Fruit fly (Drosophila melanogaster) whole organism, embryonic: ENCODE measurements around the gene Sld5.

Experiments used
- ATbp ChIP-seq: fragments of 200-800 bp; sonication (Bioruptor generic); optimal IDR thresholded peaks from 2 replicates; lab custom pipeline; 2017; ENCODE audit warnings: missing biosample characterization, mild to moderate bottlenecking, missing genetic modification characterization, missing genetic modification reagents
- Aef1 ChIP-seq: fragments of 200-800 bp; sonication (Bioruptor generic); IDR thresholded peaks from 3 replicates; pipeline ENCODE4 v1.3.6; 2022; ENCODE audit warnings: missing biosample characterization, missing genetic modification characterization
- Awh ChIP-seq: fragments of 200-800 bp; sonication (Bioruptor generic); IDR thresholded peaks from 2 replicates; pipeline ENCODE4, ENCODE4 v1.3.6; 2022; ENCODE audit warnings: missing biosample characterization, missing genetic modification characterization
- CG10565 ChIP-seq: fragments of 200-800 bp; sonication (Bioruptor generic); optimal IDR thresholded peaks from 3 replicates; lab custom pipeline; 2016; ENCODE audit warnings: missing biosample characterization, mild to moderate bottlenecking, missing genetic modification characterization
- CG10979 ChIP-seq: fragments of 200-800 bp; sonication (Bioruptor generic); optimal IDR thresholded peaks from 2 replicates; lab custom pipeline; 2018; ENCODE audit warnings: missing biosample characterization, mild to moderate bottlenecking, missing genetic modification characterization, moderate library complexity
- CG11504 ChIP-seq: fragments of 200-800 bp; sonication (Bioruptor generic); optimal IDR thresholded peaks from 3 replicates; lab custom pipeline; 2019; ENCODE audit warnings: missing biosample characterization, mild to moderate bottlenecking, missing genetic modification characterization, moderate library complexity
- CG12236 ChIP-seq: fragments of 200-800 bp; sonication (Bioruptor generic); optimal IDR thresholded peaks from 2 replicates; lab custom pipeline; 2016; ENCODE audit warnings: missing biosample characterization, missing genetic modification characterization
- CG12659 ChIP-seq: fragments of 200-800 bp; sonication (Bioruptor generic); optimal IDR thresholded peaks from 3 replicates; lab custom pipeline; 2017; ENCODE audit warnings: mild to moderate bottlenecking, missing biosample characterization, missing genetic modification reagents, missing genetic modification characterization
- CG12744 ChIP-seq: fragments of 200-800 bp; sonication (Bioruptor generic); optimal IDR thresholded peaks from 2 replicates; lab custom pipeline; 2016; ENCODE audit warnings: missing biosample characterization, missing genetic modification characterization
- CG12942 ChIP-seq: fragments of 200-800 bp; sonication (Bioruptor generic); optimal IDR thresholded peaks from 3 replicates; lab custom pipeline; 2016; ENCODE audit warnings: missing biosample characterization, missing genetic modification characterization
- CG14441 ChIP-seq: fragments of 200-800 bp; sonication (Bioruptor generic); IDR thresholded peaks from 2 replicates; pipeline ENCODE4 v1.3.6; 2022; ENCODE audit warnings: missing biosample characterization, missing genetic modification characterization
- CG16863 ChIP-seq: fragments of 200-800 bp; sonication (Bioruptor generic); optimal IDR thresholded peaks from 3 replicates; lab custom pipeline; 2016; ENCODE audit warnings: missing biosample characterization, missing genetic modification characterization
- CG2712 ChIP-seq: fragments of 200-800 bp; optimal IDR thresholded peaks from 3 replicates; lab custom pipeline; 2019; ENCODE audit warnings: missing biosample characterization, mild to moderate bottlenecking, missing genetic modification characterization, moderate library complexity
- CG34422 ChIP-seq: fragments of 200-800 bp; sonication (Bioruptor generic); IDR thresholded peaks from 3 replicates; pipeline ENCODE4 v1.3.6; 2022; ENCODE audit warnings: missing biosample characterization, missing genetic modification characterization
- CG6175 ChIP-seq: fragments of 200-800 bp; sonication (Bioruptor generic); IDR thresholded peaks from 3 replicates; pipeline ENCODE4 v1.3.6; 2022; ENCODE audit warnings: missing biosample characterization, missing genetic modification characterization
- CG7556 ChIP-seq: fragments of 200-800 bp; sonication (Bioruptor generic); optimal IDR thresholded peaks from 2 replicates; lab custom pipeline; 2017; ENCODE audit warnings: missing biosample characterization, mild to moderate bottlenecking, missing genetic modification characterization
- CG7745 ChIP-seq: fragments of 200-800 bp; sonication (Bioruptor generic); optimal IDR thresholded peaks from 2 replicates; lab custom pipeline; 2018; ENCODE audit warnings: missing biosample characterization, mild to moderate bottlenecking, missing genetic modification characterization, moderate library complexity
- CG8388 ChIP-seq: fragments of 200-800 bp; sonication (Bioruptor generic); optimal IDR thresholded peaks from 2 replicates; lab custom pipeline; 2019; ENCODE audit warnings: missing biosample characterization, mild to moderate bottlenecking, missing genetic modification characterization, moderate library complexity
- CG8765 ChIP-seq: fragments of 200-800 bp; sonication (Bioruptor generic); IDR thresholded peaks from 2 replicates; pipeline ENCODE4 v1.3.6; 2022; ENCODE audit warnings: missing biosample characterization, missing genetic modification characterization
- Camta ChIP-seq: fragments of 200-800 bp; sonication (Bioruptor generic); optimal IDR thresholded peaks from 2 replicates; lab custom pipeline; 2016; ENCODE audit warnings: missing biosample characterization, missing genetic modification characterization
- CkIIα-i1 ChIP-seq: fragments of 200-800 bp; sonication (Bioruptor generic); IDR thresholded peaks from 2 replicates; pipeline ENCODE4 v1.3.6; 2022; ENCODE audit warnings: missing biosample characterization, missing genetic modification characterization
- D ChIP-seq, 2 experiments: fragments of 200-800 bp in 1 of 2; fragments of >200 bp in 1 of 2; sonication (Bioruptor generic) in 1 of 2; optimal IDR thresholded peaks; 2 replicates in 1 of 2; 3 replicates in 1 of 2; lab custom pipeline; 2017; ENCODE audit warnings: mild to moderate bottlenecking in 1 of 2, missing biosample characterization in 1 of 2, missing genetic modification characterization in 1 of 2, missing genetic modification reagents in 1 of 2
- HLHmδ ChIP-seq: fragments of 200-800 bp; sonication (Bioruptor generic); optimal IDR thresholded peaks from 2 replicates; lab custom pipeline; 2018; ENCODE audit warnings: missing biosample characterization, mild to moderate bottlenecking, missing genetic modification characterization, moderate library complexity
- Hr3 ChIP-seq: fragments of 200-800 bp; sonication (Bioruptor generic); optimal IDR thresholded peaks from 3 replicates; lab custom pipeline; 2016; ENCODE audit warnings: missing biosample characterization, missing genetic modification characterization
- Hr78 ChIP-seq, 2 experiments: fragments of 200-800 bp in 1 of 2; fragments of >200 bp in 1 of 2; sonication (Bioruptor generic) in 1 of 2; optimal IDR thresholded peaks; 2 replicates each; lab custom pipeline; 2017 to 2019; ENCODE audit warnings: missing biosample characterization in 2 of 2, missing genetic modification characterization in 2 of 2, mild to moderate bottlenecking in 1 of 2, moderate library complexity in 1 of 2
- Med ChIP-seq: fragments of 200-800 bp; sonication (Bioruptor generic); peaks from one replicate; lab custom pipeline; 2016; ENCODE audit warnings: missing biosample characterization, missing genetic modification characterization, mild to moderate bottlenecking, inconsistent platforms, moderate library complexity
- Pdp1 ChIP-seq, 2 experiments: fragments of 200-800 bp; sonication (Bioruptor generic); optimal IDR thresholded peaks; 3 replicates each; lab custom pipeline; 2016; ENCODE audit warnings: missing biosample characterization in 2 of 2, missing genetic modification characterization in 2 of 2, mild to moderate bottlenecking in 1 of 2, moderate library complexity in 1 of 2
- Sox102F ChIP-seq: fragments of 200-800 bp; sonication (Bioruptor generic); optimal IDR thresholded peaks from 2 replicates; lab custom pipeline; 2018; ENCODE audit warnings: missing biosample characterization, mild to moderate bottlenecking, missing genetic modification characterization, moderate library complexity
- Trl ChIP-seq, 3 experiments: fragments of >200 bp in 2 of 3; fragments of 200-800 bp in 1 of 3; sonication (Bioruptor generic) in 1 of 3; optimal IDR thresholded peaks; 2 replicates in 1 of 3; 3 replicates in 2 of 3; lab custom pipeline; 2016 to 2017; ENCODE audit warnings: missing biosample characterization in 1 of 3, missing genetic modification characterization in 1 of 3
- br ChIP-seq: fragments of >200 bp; optimal IDR thresholded peaks from 2 replicates; lab custom pipeline; 2017
- bsh ChIP-seq, 2 experiments: fragments of 200-800 bp; sonication (Bioruptor generic); optimal IDR thresholded peaks; 2 replicates each; lab custom pipeline; 2017 to 2018; ENCODE audit warnings: mild to moderate bottlenecking in 2 of 2, missing biosample characterization in 2 of 2, missing genetic modification characterization in 2 of 2, moderate library complexity in 1 of 2
- chif ChIP-seq, 2 experiments: fragments of 200-800 bp; sonication (Bioruptor generic); optimal IDR thresholded peaks; 3 replicates each; lab custom pipeline; 2016; ENCODE audit warnings: missing biosample characterization in 2 of 2, missing genetic modification characterization in 2 of 2
- chinmo ChIP-seq: fragments of 200-800 bp; sonication (Bioruptor generic); IDR thresholded peaks from 4 replicates; pipeline ENCODE4 v1.3.6; 2022; ENCODE audit warnings: missing biosample characterization, missing genetic modification characterization; ENCODE audit not compliant: partially characterized antibody
- chm ChIP-seq: fragments of 200-800 bp; sonication (Bioruptor generic); IDR thresholded peaks from 2 replicates; pipeline ENCODE4 v1.3.6; 2022; ENCODE audit warnings: missing biosample characterization, missing genetic modification characterization
- dm ChIP-seq: fragments of 200-800 bp; sonication (Bioruptor generic); optimal IDR thresholded peaks from 3 replicates; lab custom pipeline; 2016; ENCODE audit warnings: missing biosample characterization, missing genetic modification characterization
- en ChIP-seq: fragments of 200-800 bp; sonication (Bioruptor generic); optimal IDR thresholded peaks from 2 replicates; lab custom pipeline; 2016; ENCODE audit warnings: missing biosample characterization, missing genetic modification characterization
- fd96Cb ChIP-seq: fragments of 200-800 bp; sonication (Bioruptor generic); optimal IDR thresholded peaks from 2 replicates; lab custom pipeline; 2018; ENCODE audit warnings: missing biosample characterization, mild to moderate bottlenecking, missing genetic modification characterization, moderate library complexity
- hth ChIP-seq: fragments of >200 bp; optimal IDR thresholded peaks from 2 replicates; lab custom pipeline; 2017; ENCODE audit warnings: inconsistent platforms
- luna ChIP-seq: fragments of 200-800 bp; sonication (Bioruptor generic); optimal IDR thresholded peaks from 2 replicates; lab custom pipeline; 2016; ENCODE audit warnings: missing biosample characterization, missing genetic modification characterization
- onecut ChIP-seq: fragments of 200-800 bp; sonication (Bioruptor generic); IDR thresholded peaks from 2 replicates; pipeline ENCODE4 v1.3.6; 2022; ENCODE audit warnings: missing biosample characterization, missing genetic modification characterization
- pum ChIP-seq: fragments of 200-800 bp; sonication (Bioruptor generic); optimal IDR thresholded peaks from 2 replicates; lab custom pipeline; 2016; ENCODE audit warnings: missing biosample characterization, missing genetic modification characterization
- seq ChIP-seq: fragments of 200-800 bp; sonication (Bioruptor generic); IDR thresholded peaks from 2 replicates; pipeline ENCODE4 v1.3.6; 2022; ENCODE audit warnings: missing biosample characterization, missing genetic modification characterization
- ssp ChIP-seq: fragments of 200-800 bp; sonication (Bioruptor generic); IDR thresholded peaks from 2 replicates; pipeline ENCODE4 v1.3.6; 2022; ENCODE audit warnings: missing biosample characterization, missing genetic modification characterization
- trem ChIP-seq: fragments of 200-800 bp; optimal IDR thresholded peaks from 3 replicates; lab custom pipeline; 2019; ENCODE audit warnings: missing biosample characterization, mild to moderate bottlenecking, missing genetic modification characterization, moderate library complexity
- trh ChIP-seq: fragments of 200-800 bp; sonication (Bioruptor generic); optimal IDR thresholded peaks from 2 replicates; lab custom pipeline; 2016; ENCODE audit warnings: missing biosample characterization, missing genetic modification characterization
- ttk ChIP-seq: fragments of 200-800 bp; sonication (Bioruptor generic); IDR thresholded peaks from 2 replicates; pipeline ENCODE4 v2.1.2; 2022; ENCODE audit warnings: missing biosample characterization, missing genetic modification characterization
- tx ChIP-seq: fragments of 200-800 bp; sonication (Bioruptor generic); optimal IDR thresholded peaks from 2 replicates; lab custom pipeline; 2016; ENCODE audit warnings: missing biosample characterization, missing genetic modification characterization
- vfl ChIP-seq: fragments of 200-800 bp; sonication (Bioruptor generic); optimal IDR thresholded peaks from 2 replicates; lab custom pipeline; 2016; ENCODE audit warnings: missing biosample characterization, missing genetic modification characterization
- wdn ChIP-seq: fragments of 200-800 bp; sonication (Bioruptor generic); IDR thresholded peaks from 2 replicates; pipeline ENCODE4 v1.3.6; 2022; ENCODE audit warnings: missing biosample characterization, missing genetic modification characterization

The Sld5 gene

DNA sequence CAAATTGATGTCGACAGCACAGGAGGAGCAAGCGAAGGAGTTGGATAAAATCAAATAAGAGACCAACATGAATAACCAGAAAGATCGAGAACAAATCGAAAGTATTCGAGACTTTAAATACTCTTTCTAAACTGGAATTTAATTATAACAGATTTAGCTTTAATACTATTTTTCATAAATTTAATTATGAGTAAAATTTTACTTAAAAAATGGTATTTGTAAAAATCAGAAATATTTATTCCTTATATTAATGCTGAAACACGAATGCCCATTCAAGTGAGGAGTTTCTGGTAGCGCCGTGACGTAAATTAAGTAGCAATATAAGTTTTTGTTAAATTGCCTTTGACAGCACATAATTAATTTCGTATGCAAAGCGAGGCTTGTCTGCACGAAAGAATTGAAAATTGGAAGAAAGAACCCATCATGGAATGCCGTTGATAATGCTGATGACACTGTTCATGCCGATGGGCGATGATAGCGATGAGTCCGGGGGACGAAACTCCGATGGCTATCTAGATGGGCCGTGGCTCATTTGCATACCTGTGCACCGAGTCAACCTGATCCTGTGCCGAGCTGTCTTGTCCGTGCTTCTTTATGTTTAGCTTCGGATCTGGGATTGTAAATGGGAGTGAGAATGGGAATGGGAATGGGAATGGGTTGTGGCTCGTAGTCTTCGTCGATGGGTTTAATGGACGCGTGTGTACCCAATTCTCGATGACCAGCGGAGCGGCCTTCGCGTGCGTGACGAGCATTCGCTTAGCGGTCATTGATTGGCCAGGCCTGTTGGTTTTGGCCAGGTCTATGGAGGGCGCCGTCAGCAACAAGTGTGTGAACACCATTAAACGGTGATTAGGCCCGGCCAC, 43.3 kb downstream of the Sld5 start (continued):
- TF ChIP-seq en (GFP tag; lab: Kevin White, UChicago) (no peak), ATbp (GFP tag; lab: Kevin White, UChicago) (no peak), Hr3 (peak; percentile 4), CG12659 (GFP tag; lab: Kevin White, UChicago) (no peak), onecut (GFP tag; lab: Robert Waterston, UW) (no peak), D (optimal IDR thresholded peaks at IDR 0.05; lab: Kevin White, UChicago) (no peak), D (GFP tag; optimal IDR thresholded peaks at IDR 0.05; lab: Kevin White, UChicago) (peak; percentile 29), CG10979 (tag; lab: Kevin White, UChicago) (peak; percentile 84), HLHmδ (GFP tag; lab: Kevin White, UChicago) (peak; percentile 66), CG16863 (no peak), bsh (GFP tag; optimal IDR thresholded peaks at IDR 0.05; lab: Kevin White, UChicago) (peak in 1 of 2 experiments; percentile 87), CG14441 (GFP tag; lab: Robert Waterston, UW) (no peak), CG7556 (GFP tag; lab: Kevin White, UChicago) (peak; percentile 32), wdn (no peak), Hr78 (GFP tag; optimal IDR thresholded peaks at IDR 0.05; lab: Kevin White, UChicago) (no peak), dm (no peak), CG8765 (GFP tag; lab: Robert Waterston, UW) (no peak), CG2712 (peak; percentile 86), CG10565 (GFP tag; lab: Kevin White, UChicago) (no peak), Camta (GFP tag; lab: Kevin White, UChicago) (no peak), hth (lab: Kevin White, UChicago) (no peak), CG11504 (tag; lab: Kevin White, UChicago) (peak; percentile 48), seq (no peak), luna (no peak), CG8388 (GFP tag; lab: Kevin White, UChicago) (peak; percentile 60), fd96Cb (tag; lab: Kevin White, UChicago) (peak; percentile 51), CG34422 (no peak; the same call in 2 of the 3 replicates), chif (GFP tag; optimal IDR thresholded peaks at IDR 0.05; lab: Kevin White, UChicago) (no peak), CG12942 (GFP tag; lab: Kevin White, UChicago) (no peak), Aef1 (GFP tag; lab: Robert Waterston, UW) (no peak), chinmo (GFP tag; lab: Robert Waterston, UW) (no peak), ttk (GFP tag; lab: Robert Waterston, UW) (no peak), Pdp1 (GFP tag; optimal IDR thresholded peaks at IDR 0.05; lab: Kevin White, UChicago) (no peak), CG12236 (GFP tag; lab: Kevin White, UChicago) (no peak), br (lab: Kevin White, UChicago) (no peak), Sox102F (peak; percentile 15), trh (GFP tag; lab: Kevin White, UChicago) (no peak), pum (GFP tag; lab: Kevin White, UChicago) (no peak), chm (peak; percentile 34; the same call in 1 of the 2 replicates), Med (peak; percentile 73), tx (no peak), ssp (GFP tag; lab: Robert Waterston, UW) (no peak), trem (tag; lab: Kevin White, UChicago) (peak; percentile 47), CG12744 (GFP tag; lab: Kevin White, UChicago) (no peak), CG6175 (GFP tag; lab: Robert Waterston, UW) (0 out of 3 replicates have a peak, but pooled peaks have one; percentile 44), Trl (optimal IDR thresholded peaks at IDR 0.05; lab: Kevin White, UChicago) (no peak), Trl (GFP tag; optimal IDR thresholded peaks at IDR 0.05; lab: Kevin White, UChicago) (no peak), Awh (GFP tag; lab: Robert Waterston, UW) (0 out of 2 replicates have a peak, but pooled peaks have one; percentile 17), vfl (no peak), CkIIα-i1 (no peak), CG7745 (tag; lab: Kevin White, UChicago) (peak; percentile 47)
